Worm (Caenorhabditis elegans) whole organism, L3 larva: Measurements from ENCODE around the gene K07B1.7.

ENCODE experiments used
- R02D3.7 ChIP-seq: fragments of 150-350 bp; optimal IDR thresholded peaks from 2 replicates; lab custom pipeline; 2014; ENCODE audit warnings: missing biosample characterization, missing genetic modification characterization
- aly-2 ChIP-seq: fragments of 150-350 bp; optimal IDR thresholded peaks from 2 replicates; lab custom pipeline; 2014; ENCODE audit warnings: missing biosample characterization, missing genetic modification characterization
- ama-1 ChIP-seq: fragments of 150-350 bp; optimal IDR thresholded peaks from 2 replicates; lab custom pipeline; 2018
- ceh-16 ChIP-seq: sonication (generic microtip); optimal IDR thresholded peaks from 2 replicates; lab custom pipeline; 2017; ENCODE audit warnings: missing biosample characterization, missing genetic modification characterization
- daf-12 ChIP-seq: fragments of 150-350 bp; optimal IDR thresholded peaks from 2 replicates; lab custom pipeline; 2014; ENCODE audit warnings: missing biosample characterization, missing genetic modification reagents, missing genetic modification characterization
- egl-27 ChIP-seq: sonication (generic microtip); optimal IDR thresholded peaks from 4 replicates; lab custom pipeline; 2017; ENCODE audit warnings: missing biosample characterization, missing genetic modification reagents, missing genetic modification characterization
- egl-5 ChIP-seq: fragments of 150-350 bp; optimal IDR thresholded peaks from 2 replicates; lab custom pipeline; 2017; ENCODE audit warnings: missing biosample characterization, missing genetic modification reagents, missing genetic modification characterization, inconsistent platforms
- elt-3 ChIP-seq, 3 experiments: fragments of 150-350 bp in 1 of 3; sonication (generic microtip) in 2 of 3; optimal IDR thresholded peaks; 2 replicates in 2 of 3; 4 replicates in 1 of 3; lab custom pipeline; 2014 to 2017; ENCODE audit warnings: missing biosample characterization in 3 of 3, missing genetic modification characterization in 3 of 3
- fkh-10 ChIP-seq: sonication (generic microtip); optimal IDR thresholded peaks from 2 replicates; lab custom pipeline; 2017; ENCODE audit warnings: missing biosample characterization, missing genetic modification reagents, missing genetic modification characterization
- fkh-2 ChIP-seq: fragments of 150-350 bp; optimal IDR thresholded peaks from 2 replicates; lab custom pipeline; 2014; ENCODE audit warnings: missing biosample characterization, missing genetic modification reagents, missing genetic modification characterization
- fos-1 ChIP-seq: fragments of 150-350 bp; optimal IDR thresholded peaks from 2 replicates; lab custom pipeline; 2014; ENCODE audit warnings: missing biosample characterization, missing genetic modification characterization
- hmg-11 ChIP-seq: sonication (generic microtip); optimal IDR thresholded peaks from 2 replicates; lab custom pipeline; 2016; ENCODE audit warnings: missing genetic modification characterization, missing compliant biosample characterization
- jun-1 ChIP-seq: fragments of 150-350 bp; optimal IDR thresholded peaks from 2 replicates; lab custom pipeline; 2014; ENCODE audit warnings: missing biosample characterization, missing genetic modification reagents, missing genetic modification characterization
- lin-15B ChIP-seq: fragments of 150-350 bp; optimal IDR thresholded peaks from 2 replicates; lab custom pipeline; 2014; ENCODE audit warnings: missing biosample characterization, missing genetic modification characterization
- lin-39 ChIP-seq: fragments of 150-350 bp; optimal IDR thresholded peaks from 2 replicates; lab custom pipeline; 2018; ENCODE audit warnings: missing biosample characterization, missing genetic modification reagents, missing genetic modification characterization
- mdl-1 ChIP-seq: fragments of 150-350 bp; optimal IDR thresholded peaks from 2 replicates; lab custom pipeline; 2014; ENCODE audit warnings: missing biosample characterization, missing genetic modification characterization
- nfya-1 ChIP-seq: sonication (generic microtip); optimal IDR thresholded peaks from 2 replicates; lab custom pipeline; 2017; ENCODE audit warnings: missing genetic modification characterization, mild to moderate bottlenecking, missing compliant biosample characterization, antibody characterized with exemption, moderate library complexity; ENCODE audit not compliant: insufficient read depth
- nhr-11 ChIP-seq: fragments of 150-350 bp; optimal IDR thresholded peaks from 2 replicates; lab custom pipeline; 2014; ENCODE audit warnings: missing biosample characterization, missing genetic modification characterization
- nhr-12 ChIP-seq: fragments of 150-350 bp; optimal IDR thresholded peaks from 2 replicates; lab custom pipeline; 2014; ENCODE audit warnings: missing biosample characterization, missing genetic modification characterization
- nhr-23 ChIP-seq: fragments of 150-350 bp; optimal IDR thresholded peaks from 2 replicates; lab custom pipeline; 2014; ENCODE audit warnings: missing biosample characterization, missing genetic modification reagents, missing genetic modification characterization
- nhr-237 ChIP-seq: fragments of 150-350 bp; optimal IDR thresholded peaks from 2 replicates; lab custom pipeline; 2014; ENCODE audit warnings: missing biosample characterization, missing genetic modification characterization
- nhr-25 ChIP-seq: sonication (generic microtip); optimal IDR thresholded peaks from 2 replicates; lab custom pipeline; 2017; ENCODE audit warnings: missing biosample characterization, missing genetic modification characterization
- nhr-28 ChIP-seq: fragments of 150-350 bp; optimal IDR thresholded peaks from 2 replicates; lab custom pipeline; 2014; ENCODE audit warnings: missing biosample characterization, missing genetic modification characterization
- nhr-76 ChIP-seq: fragments of 150-350 bp; sonication (generic microtip); optimal IDR thresholded peaks from 5 replicates; lab custom pipeline; 2014; ENCODE audit warnings: missing biosample characterization, missing genetic modification characterization
- pha-4 ChIP-seq: fragments of 150-350 bp; optimal IDR thresholded peaks from 2 replicates; lab custom pipeline; 2014; ENCODE audit warnings: missing biosample characterization, missing genetic modification reagents, missing genetic modification characterization
- pqm-1 ChIP-seq: fragments of 150-350 bp; optimal IDR thresholded peaks from 2 replicates; lab custom pipeline; 2017; ENCODE audit warnings: missing biosample characterization, missing genetic modification characterization, inconsistent platforms
- skn-1 ChIP-seq: fragments of 150-350 bp; optimal IDR thresholded peaks from 2 replicates; lab custom pipeline; 2014; ENCODE audit warnings: missing biosample characterization, missing genetic modification characterization
- unc-39 ChIP-seq: sonication (generic microtip); optimal IDR thresholded peaks from 4 replicates; lab custom pipeline; 2017; ENCODE audit warnings: missing biosample characterization, missing genetic modification characterization
- unc-62 ChIP-seq: fragments of 150-350 bp; sonication (generic microtip); optimal IDR thresholded peaks from 4 replicates; lab custom pipeline; 2014; ENCODE audit warnings: missing biosample characterization, missing genetic modification reagents, missing genetic modification characterization
- zag-1 ChIP-seq: fragments of 150-350 bp; optimal IDR thresholded peaks from 2 replicates; lab custom pipeline; 2014; ENCODE audit warnings: missing biosample characterization, missing genetic modification characterization
- ztf-11 ChIP-seq: fragments of 150-350 bp; optimal IDR thresholded peaks from 2 replicates; lab custom pipeline; 2014; ENCODE audit warnings: missing biosample characterization, missing genetic modification characterization

K07B1.7 gene

DNA sequence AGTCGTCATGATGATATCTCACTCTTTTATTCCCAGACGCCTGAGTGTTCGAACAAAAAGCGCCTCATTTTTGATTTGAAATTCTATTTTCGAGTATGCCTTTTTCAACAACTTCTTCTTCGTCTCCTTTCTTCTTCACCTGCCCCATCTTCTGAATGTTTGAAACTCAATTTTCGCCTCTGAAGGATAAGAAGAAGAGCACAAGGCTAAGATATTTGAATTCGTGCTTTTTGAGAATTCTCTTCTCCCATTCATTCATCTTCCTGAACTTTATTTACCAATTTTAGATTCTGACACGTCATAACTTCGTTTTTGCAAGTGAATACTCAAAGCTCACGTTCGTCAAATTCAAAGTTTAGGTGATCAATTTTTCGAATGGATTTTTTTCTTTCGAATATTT lies 29.8 kb downstream of the K07B1.7 start:
- TF ChIP-seq zag-1 (tag; lab: Kevin White, UChicago), result no peak
- no peak for TF ChIP-seq elt-3 (tag; optimal IDR thresholded peaks at IDR 0.05; lab: Kevin White, UChicago)
- no peak for TF ChIP-seq nhr-25 (tag; lab: Kevin White, UChicago)
- no peak for TF ChIP-seq nhr-23 (tag; lab: Kevin White, UChicago)
- TF ChIP-seq fkh-10, result peak; percentile 59
- TF ChIP-seq, all 47 proteins: peak for 1

DNA sequence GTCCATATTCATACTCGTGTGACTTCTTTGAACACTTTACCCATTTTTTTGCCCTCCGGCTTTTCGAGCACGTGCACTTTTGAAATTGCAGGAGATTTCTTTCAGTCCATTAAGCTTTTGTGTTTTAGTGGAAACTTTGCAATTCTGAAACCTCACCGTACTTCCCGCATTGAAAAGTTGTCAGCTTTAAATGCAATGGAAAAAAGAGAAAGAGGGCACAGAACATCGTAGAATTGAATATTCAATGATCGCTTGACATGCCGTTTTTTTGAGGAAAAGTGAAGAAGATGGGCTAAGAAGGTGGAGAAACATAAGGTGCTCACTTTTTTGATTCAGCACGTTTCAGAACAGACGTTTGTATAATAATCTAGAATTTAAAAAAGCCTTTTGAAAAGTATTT lies 32.4 kb downstream of the K07B1.7 start:
- no peak for TF ChIP-seq hmg-11
- TF ChIP-seq fkh-10, result no peak
- no peak for TF ChIP-seq pqm-1 (tag; lab: Kevin White, UChicago)
- no peak for TF ChIP-seq skn-1 (tag; lab: Kevin White, UChicago)
- TF ChIP-seq nhr-11 (tag; lab: Kevin White, UChicago), result no peak
- no peak for TF ChIP-seq nhr-12 (tag; lab: Kevin White, UChicago)
- TF ChIP-seq lin-39, result no peak
- no peak for TF ChIP-seq nhr-25 (tag; lab: Kevin White, UChicago)
- TF ChIP-seq egl-5 (tag; lab: Kevin White, UChicago), result no peak
- no peak for TF ChIP-seq lin-15B (tag; lab: Kevin White, UChicago)
- TF ChIP-seq nhr-76 (tag; lab: Kevin White, UChicago), result no peak
- TF ChIP-seq ztf-11 (tag; lab: Kevin White, UChicago), result no peak
- no peak for TF ChIP-seq unc-62 (GFP tag; lab: Kevin White, UChicago)
- TF ChIP-seq daf-12, result no peak
- TF ChIP-seq ama-1 (lab: Kevin White, UChicago), result no peak
- TF ChIP-seq nhr-237 (tag; lab: Kevin White, UChicago), result no peak
- TF ChIP-seq unc-39, result no peak
- TF ChIP-seq nhr-23 (tag; lab: Kevin White, UChicago), result no peak

- peak; percentile 79 for TF ChIP-seq fkh-10
- TF ChIP-seq mdl-1, result no peak
Measured at ce11 chrV:9312377-9312776, 34.4 kb downstream of the K07B1.7 start.

DNA sequence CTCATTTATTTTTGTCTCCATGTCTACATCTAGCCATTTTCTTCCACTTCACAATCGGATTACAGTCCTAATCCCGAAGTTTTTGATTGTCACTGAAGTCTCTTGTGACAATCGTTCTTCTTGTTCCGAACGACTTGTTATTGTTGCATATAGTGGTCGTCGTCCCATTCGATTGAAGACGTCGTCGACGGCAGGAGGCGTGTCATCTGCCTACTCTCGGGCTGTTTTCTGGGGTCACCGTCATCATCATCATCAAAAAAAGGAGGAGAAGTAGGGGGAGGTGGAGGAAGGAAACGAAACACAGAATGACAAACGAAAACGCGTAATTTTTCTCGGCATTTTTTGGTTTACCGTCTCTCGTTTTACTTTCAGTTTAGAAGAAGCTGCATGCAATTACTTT lies 41.6 kb downstream of the K07B1.7 start, which contains the start of gene F44A2.3:
Gene F44A2.3, plus strand, starts transcription at position 301 of the 400 bp plus-strand sequence.
- TF ChIP-seq R02D3.7 (tag; lab: Kevin White, UChicago), result no peak
- no peak for TF ChIP-seq egl-27
- TF ChIP-seq ztf-11 (tag; lab: Kevin White, UChicago), result no peak
- no peak for TF ChIP-seq aly-2
- no peak for TF ChIP-seq mdl-1
- TF ChIP-seq pqm-1 (tag; lab: Kevin White, UChicago), result no peak

ce11 chrV:9303026-9303425 lies 43.7 kb downstream of the K07B1.7 start, which contains the start of gene nhr-39:
Gene nhr-39 (plus strand): TSS chrV:9303326.
- TF ChIP-seq fkh-2 (tag; lab: Kevin White, UChicago), result no peak
- no peak for TF ChIP-seq daf-12
- no peak for TF ChIP-seq pqm-1 (tag; lab: Kevin White, UChicago)
- TF ChIP-seq ceh-16, result no peak
- no peak for TF ChIP-seq nfya-1 (tag; lab: Kevin White, UChicago)
- no peak for TF ChIP-seq R02D3.7 (tag; lab: Kevin White, UChicago)
- no peak for TF ChIP-seq zag-1 (tag; lab: Kevin White, UChicago)
- no peak for TF ChIP-seq elt-3 (tag; optimal IDR thresholded peaks at IDR 0.05; lab: Kevin White, UChicago)
- TF ChIP-seq pha-4 (tag; lab: Kevin White, UChicago), result no peak
- TF ChIP-seq mdl-1, result no peak
- no peak for TF ChIP-seq nhr-11 (tag; lab: Kevin White, UChicago)
- TF ChIP-seq fos-1 (tag; lab: Kevin White, UChicago), result no peak
- TF ChIP-seq nhr-28 (tag; lab: Kevin White, UChicago), result no peak
- TF ChIP-seq jun-1 (tag; lab: Kevin White, UChicago), result no peak
- TF ChIP-seq nhr-76 (tag; lab: Kevin White, UChicago), result no peak
- TF ChIP-seq fkh-10, result no peak
- TF ChIP-seq, all 47 proteins: peak for 0

- TF ChIP-seq pha-4 (tag; lab: Kevin White, UChicago) (peak; percentile 23), nhr-25 (tag; lab: Kevin White, UChicago) (no peak)
Measured at ce11 chrV:9297332-9297731, 49.4 kb downstream of the K07B1.7 start, which contains the start of gene F44A2.5. Gene F44A2.5 (plus strand): TSS chrV:9297632.
